Fruit fly (Drosophila melanogaster) whole organism, embryonic: Measurements from ENCODE around the gene CG42591.

Experiments
- CG10147 ChIP-seq: fragments of 200-800 bp; sonication (Bioruptor generic); optimal IDR thresholded peaks from 2 replicates; lab custom pipeline; 2019; ENCODE audit warnings: missing biosample characterization, mild to moderate bottlenecking, missing genetic modification characterization, moderate library complexity
- CG10321 ChIP-seq: fragments of 200-800 bp; sonication (Bioruptor generic); IDR thresholded peaks from 2 replicates; pipeline ENCODE4 v1.3.6; 2022; ENCODE audit warnings: missing biosample characterization, missing genetic modification characterization
- CG11247 ChIP-seq: fragments of 200-800 bp; sonication (Bioruptor generic); IDR thresholded peaks from 2 replicates; pipeline ENCODE4 v1.3.6; 2022; ENCODE audit warnings: missing biosample characterization, missing genetic modification characterization
- CG12219 ChIP-seq: fragments of 200-800 bp; sonication (Bioruptor generic); optimal IDR thresholded peaks from 3 replicates; lab custom pipeline; 2018; ENCODE audit warnings: missing biosample characterization, mild to moderate bottlenecking, missing genetic modification characterization
- CG1233 ChIP-seq: fragments of 200-800 bp; sonication (Bioruptor generic); optimal IDR thresholded peaks from 4 replicates; lab custom pipeline; 2018; ENCODE audit warnings: missing biosample characterization, mild to moderate bottlenecking, missing genetic modification characterization
- CG13894 ChIP-seq: fragments of 200-800 bp; sonication (Bioruptor generic); optimal IDR thresholded peaks from 3 replicates; lab custom pipeline; 2018; ENCODE audit warnings: missing biosample characterization, mild to moderate bottlenecking, missing genetic modification characterization, moderate library complexity
- CG14441 ChIP-seq: fragments of 200-800 bp; sonication (Bioruptor generic); IDR thresholded peaks from 2 replicates; pipeline ENCODE4 v1.3.6; 2022; ENCODE audit warnings: missing biosample characterization, missing genetic modification characterization
- CG15073 ChIP-seq: fragments of 200-800 bp; sonication (Bioruptor generic); optimal IDR thresholded peaks from 2 replicates; lab custom pipeline; 2016; ENCODE audit warnings: missing biosample characterization, missing genetic modification characterization
- CG16815 ChIP-seq: fragments of 200-800 bp; sonication (Bioruptor generic); optimal IDR thresholded peaks from 3 replicates; lab custom pipeline; 2017; ENCODE audit warnings: missing biosample characterization, mild to moderate bottlenecking, missing genetic modification characterization
- CG17385 ChIP-seq: fragments of 200-800 bp; sonication (Bioruptor generic); optimal IDR thresholded peaks from 3 replicates; lab custom pipeline; 2018; ENCODE audit warnings: missing biosample characterization, mild to moderate bottlenecking, missing genetic modification characterization
- CG18262 ChIP-seq: fragments of 200-800 bp; optimal IDR thresholded peaks from 3 replicates; lab custom pipeline; 2019; ENCODE audit warnings: missing biosample characterization, mild to moderate bottlenecking, missing genetic modification characterization, moderate library complexity
- CG2116 ChIP-seq: fragments of 200-800 bp; sonication (Bioruptor generic); optimal IDR thresholded peaks from 3 replicates; lab custom pipeline; 2018; ENCODE audit warnings: missing biosample characterization, mild to moderate bottlenecking, missing genetic modification characterization
- CG3407 ChIP-seq: fragments of 200-800 bp; sonication (Bioruptor generic); optimal IDR thresholded peaks from 2 replicates; lab custom pipeline; 2018; ENCODE audit warnings: missing biosample characterization, mild to moderate bottlenecking, missing genetic modification characterization
- CG3726 ChIP-seq: fragments of 200-800 bp; sonication (Bioruptor generic); IDR thresholded peaks from 3 replicates; pipeline ENCODE4, ENCODE4 v1.3.6; 2022; ENCODE audit warnings: missing biosample characterization, missing genetic modification characterization
- CG4404 ChIP-seq: fragments of 200-800 bp; sonication (Bioruptor generic); IDR thresholded peaks from 2 replicates; pipeline ENCODE4 v1.3.6; 2022; ENCODE audit warnings: missing biosample characterization, missing genetic modification characterization
- CG4424 ChIP-seq: fragments of 200-800 bp; sonication (Bioruptor generic); optimal IDR thresholded peaks from 3 replicates; lab custom pipeline; 2016; ENCODE audit warnings: missing biosample characterization, missing genetic modification characterization
- CG5953 ChIP-seq: fragments of 200-800 bp; sonication (Bioruptor generic); IDR thresholded peaks from 2 replicates; pipeline ENCODE4 v1.3.6; 2022; ENCODE audit warnings: missing biosample characterization, missing genetic modification characterization
- CG6272 ChIP-seq: fragments of 200-800 bp; sonication (Bioruptor generic); IDR thresholded peaks from 2 replicates; pipeline ENCODE4 v1.3.6; 2022; ENCODE audit warnings: missing biosample characterization, missing genetic modification characterization
- CTCF ChIP-seq: fragments of 200-800 bp; sonication (Bioruptor generic); optimal IDR thresholded peaks from 2 replicates; lab custom pipeline; 2017; ENCODE audit warnings: missing biosample characterization, mild to moderate bottlenecking, missing genetic modification characterization, moderate library complexity
- CkIIα-i1 ChIP-seq: fragments of 200-800 bp; sonication (Bioruptor generic); IDR thresholded peaks from 2 replicates; pipeline ENCODE4 v1.3.6; 2022; ENCODE audit warnings: missing biosample characterization, missing genetic modification characterization
- D ChIP-seq, 2 experiments: fragments of 200-800 bp in 1 of 2; fragments of >200 bp in 1 of 2; sonication (Bioruptor generic) in 1 of 2; optimal IDR thresholded peaks; 2 replicates in 1 of 2; 3 replicates in 1 of 2; lab custom pipeline; 2017; ENCODE audit warnings: mild to moderate bottlenecking in 1 of 2, missing biosample characterization in 1 of 2, missing genetic modification characterization in 1 of 2, missing genetic modification reagents in 1 of 2
- D19B ChIP-seq: fragments of 200-800 bp; sonication (Bioruptor generic); optimal IDR thresholded peaks from 2 replicates; lab custom pipeline; 2017; ENCODE audit warnings: missing biosample characterization, mild to moderate bottlenecking, missing genetic modification characterization
- Dek ChIP-seq: fragments of 200-800 bp; sonication (Bioruptor generic); optimal IDR thresholded peaks from 3 replicates; lab custom pipeline; 2019; ENCODE audit warnings: missing biosample characterization, mild to moderate bottlenecking, missing genetic modification characterization, moderate library complexity
- Dip3 ChIP-seq: fragments of 200-800 bp; sonication (Bioruptor generic); optimal IDR thresholded peaks from 3 replicates; lab custom pipeline; 2016; ENCODE audit warnings: missing biosample characterization, missing genetic modification characterization
- Lpt ChIP-seq: fragments of >200 bp; optimal IDR thresholded peaks from 2 replicates; lab custom pipeline; 2018; ENCODE audit warnings: missing biosample characterization, missing genetic modification characterization
- Myb ChIP-seq: fragments of 200-800 bp; sonication (Bioruptor generic); optimal IDR thresholded peaks from 2 replicates; lab custom pipeline; 2016; ENCODE audit warnings: missing biosample characterization, missing genetic modification characterization
- Poxn ChIP-seq: fragments of 200-800 bp; sonication (Bioruptor generic); IDR thresholded peaks from 2 replicates; pipeline ENCODE4 v1.3.6; 2022; ENCODE audit warnings: missing biosample characterization, missing genetic modification characterization
- Rx ChIP-seq: fragments of 200-800 bp; sonication (Bioruptor generic); IDR thresholded peaks from 2 replicates; pipeline ENCODE4 v1.3.6; 2022; ENCODE audit warnings: missing biosample characterization, missing genetic modification characterization
- Sin3A ChIP-seq: fragments of >200 bp; optimal IDR thresholded peaks from 2 replicates; lab custom pipeline; 2018
- Sry-δ ChIP-seq: fragments of 200-800 bp; sonication (Bioruptor generic); optimal IDR thresholded peaks from 2 replicates; lab custom pipeline; 2016; ENCODE audit warnings: missing biosample characterization, missing genetic modification characterization
- YL-1 ChIP-seq: fragments of 200-800 bp; sonication (Bioruptor generic); optimal IDR thresholded peaks from 3 replicates; lab custom pipeline; 2017; ENCODE audit warnings: missing biosample characterization, mild to moderate bottlenecking, missing genetic modification characterization
- ase ChIP-seq: fragments of 200-800 bp; sonication (Bioruptor generic); IDR thresholded peaks from 3 replicates; pipeline ENCODE4 v1.3.6; 2022; ENCODE audit warnings: missing biosample characterization, missing genetic modification characterization
- ato ChIP-seq: fragments of 200-800 bp; sonication (Bioruptor generic); IDR thresholded peaks from 2 replicates; pipeline ENCODE4 v1.3.6; 2022; ENCODE audit warnings: missing biosample characterization, missing genetic modification characterization; ENCODE audit not compliant: partially characterized antibody
- bowl ChIP-seq: fragments of 200-800 bp; sonication (Bioruptor generic); IDR thresholded peaks from 2 replicates; pipeline ENCODE4 v1.3.6; 2022; ENCODE audit warnings: missing biosample characterization, missing genetic modification characterization
- corto ChIP-seq: fragments of 200-800 bp; sonication (Bioruptor generic); optimal IDR thresholded peaks from 2 replicates; lab custom pipeline; 2016; ENCODE audit warnings: missing biosample characterization, mild to moderate bottlenecking, missing genetic modification characterization, moderate library complexity
- crol ChIP-seq: fragments of 200-800 bp; sonication (Bioruptor generic); IDR thresholded peaks from 2 replicates; pipeline ENCODE4 v1.3.6; 2022; ENCODE audit warnings: missing biosample characterization, missing genetic modification characterization
- dysf ChIP-seq: fragments of 200-800 bp; sonication (Bioruptor generic); IDR thresholded peaks from 3 replicates; pipeline ENCODE4 v1.3.6; 2022; ENCODE audit warnings: missing biosample characterization, missing genetic modification characterization
- ewg ChIP-seq: fragments of 200-800 bp; sonication (Bioruptor generic); optimal IDR thresholded peaks from 3 replicates; lab custom pipeline; 2017; ENCODE audit warnings: mild to moderate bottlenecking, missing biosample characterization, missing genetic modification reagents, missing genetic modification characterization
- gsb ChIP-seq: fragments of 200-800 bp; sonication (Bioruptor generic); IDR thresholded peaks from 2 replicates; pipeline ENCODE4 v1.3.6; 2022; ENCODE audit warnings: missing biosample characterization, missing genetic modification characterization
- inv ChIP-seq: fragments of 200-800 bp; sonication (Bioruptor generic); IDR thresholded peaks from 2 replicates; pipeline ENCODE4 v1.3.6; 2022; ENCODE audit warnings: missing biosample characterization, missing genetic modification characterization; ENCODE audit not compliant: partially characterized antibody
- jing ChIP-seq: fragments of 200-800 bp; sonication (Bioruptor generic); optimal IDR thresholded peaks from 2 replicates; lab custom pipeline; 2018; ENCODE audit warnings: missing biosample characterization, mild to moderate bottlenecking, missing genetic modification characterization
- nerfin-2 ChIP-seq: fragments of 200-800 bp; sonication (Bioruptor generic); IDR thresholded peaks from 2 replicates; pipeline ENCODE4 v1.3.6; 2022; ENCODE audit warnings: missing biosample characterization, missing genetic modification characterization; ENCODE audit not compliant: partially characterized antibody
- nom ChIP-seq: fragments of 200-800 bp; sonication (Bioruptor generic); optimal IDR thresholded peaks from 2 replicates; lab custom pipeline; 2017; ENCODE audit warnings: missing biosample characterization, missing genetic modification characterization, mild to moderate bottlenecking, moderate library complexity, missing genetic modification reagents
- onecut ChIP-seq: fragments of 200-800 bp; sonication (Bioruptor generic); IDR thresholded peaks from 2 replicates; pipeline ENCODE4 v1.3.6; 2022; ENCODE audit warnings: missing biosample characterization, missing genetic modification characterization
- ro ChIP-seq: fragments of 200-800 bp; sonication (Bioruptor generic); IDR thresholded peaks from 2 replicates; pipeline ENCODE4 v1.3.6; 2022; ENCODE audit warnings: missing biosample characterization, missing genetic modification characterization
- sc ChIP-seq, 3 experiments: fragments of >200 bp in 2 of 3; fragments of 200-800 bp in 1 of 3; sonication (Bioruptor generic) in 1 of 3; optimal IDR thresholded peaks; 2 replicates in 2 of 3; 3 replicates in 1 of 3; lab custom pipeline; 2017; ENCODE audit warnings: mild to moderate bottlenecking in 1 of 3, missing biosample characterization in 1 of 3, missing genetic modification characterization in 1 of 3, missing genetic modification reagents in 1 of 3
- scrt ChIP-seq: fragments of 200-800 bp; sonication (Bioruptor generic); optimal IDR thresholded peaks from 2 replicates; lab custom pipeline; 2018; ENCODE audit warnings: missing biosample characterization, mild to moderate bottlenecking, missing genetic modification characterization, moderate library complexity
- sens-2 ChIP-seq: fragments of 200-800 bp; sonication (Bioruptor generic); IDR thresholded peaks from 2 replicates; pipeline ENCODE4 v1.3.6; 2022; ENCODE audit warnings: missing biosample characterization, missing genetic modification characterization
- shn ChIP-seq: fragments of 200-800 bp; sonication (Bioruptor generic); optimal IDR thresholded peaks from 3 replicates; lab custom pipeline; 2016; ENCODE audit warnings: missing biosample characterization, missing genetic modification characterization
- tll ChIP-seq, 2 experiments: fragments of 200-800 bp in 1 of 2; fragments of >200 bp in 1 of 2; sonication (Bioruptor generic) in 1 of 2; optimal IDR thresholded peaks; 2 replicates each; lab custom pipeline; 2017 to 2019; ENCODE audit warnings: missing biosample characterization in 2 of 2, missing genetic modification characterization in 2 of 2, mild to moderate bottlenecking in 1 of 2, moderate library complexity in 1 of 2
- vfl ChIP-seq: fragments of 200-800 bp; sonication (Bioruptor generic); optimal IDR thresholded peaks from 2 replicates; lab custom pipeline; 2016; ENCODE audit warnings: missing biosample characterization, missing genetic modification characterization
- vvl ChIP-seq: fragments of 200-800 bp; sonication (Bioruptor generic); IDR thresholded peaks from 2 replicates; pipeline ENCODE4 v1.3.6; 2022; ENCODE audit warnings: missing biosample characterization, missing genetic modification characterization

CG42591 gene

dm6 chr3L:8081822-8082221 is 12.1 kb upstream of the CG42591 start (continued):
- no peak for TF ChIP-seq vfl (GFP tag; lab: Kevin White, UChicago)
- TF ChIP-seq D19B (GFP tag; lab: Kevin White, UChicago) = no peak
- TF ChIP-seq nom (GFP tag; lab: Kevin White, UChicago) = peak; percentile 83
- peak; percentile 98 for TF ChIP-seq scrt
- TF ChIP-seq dysf (GFP tag; lab: Robert Waterston, UW) = no peak
- no peak for TF ChIP-seq Sin3A
- peak; percentile 11 for TF ChIP-seq Myb (GFP tag; lab: Kevin White, UChicago)
- TF ChIP-seq CG1233 (GFP tag; lab: Kevin White, UChicago) = no peak
- TF ChIP-seq Dek (tag; lab: Kevin White, UChicago) = peak; percentile 17
- no peak for TF ChIP-seq sc (optimal IDR thresholded peaks at IDR 0.05; lab: Kevin White, UChicago)
- no peak for TF ChIP-seq sc (GFP tag; optimal IDR thresholded peaks at IDR 0.05; lab: Kevin White, UChicago)
- TF ChIP-seq CG6272 (GFP tag; lab: Robert Waterston, UW) = no peak
- no peak for TF ChIP-seq ro (GFP tag; lab: Robert Waterston, UW)
- peak; percentile 35 for TF ChIP-seq CTCF
- TF ChIP-seq CG17385 = peak; percentile 64
- no peak for TF ChIP-seq CG4424
- TF ChIP-seq CG2116 = peak; percentile 17
- no peak for TF ChIP-seq Sry-δ
- TF ChIP-seq CG14441 = no peak
- TF ChIP-seq CG12219 (GFP tag; lab: Kevin White, UChicago) = peak; percentile 41
- TF ChIP-seq YL-1 (GFP tag; lab: Kevin White, UChicago) = peak; percentile 51
- TF ChIP-seq Rx = no peak
- TF ChIP-seq shn (GFP tag; lab: Kevin White, UChicago) = peak; percentile 8
- no peak for TF ChIP-seq Dip3 (GFP tag; lab: Kevin White, UChicago)
- TF ChIP-seq gsb (GFP tag; lab: Robert Waterston, UW) = no peak
- TF ChIP-seq CG16815 (GFP tag; lab: Kevin White, UChicago) = no peak
- peak; percentile 55 for TF ChIP-seq ewg (GFP tag; lab: Kevin White, UChicago)
- TF ChIP-seq CG18262 (tag; lab: Kevin White, UChicago) = no peak
- no peak for TF ChIP-seq Poxn (GFP tag; lab: Robert Waterston, UW)
- no peak for TF ChIP-seq CG15073
- TF ChIP-seq jing (GFP tag; lab: Kevin White, UChicago) = no peak
- no peak for TF ChIP-seq ase (GFP tag; lab: Robert Waterston, UW)
- no peak for TF ChIP-seq tll (GFP tag; optimal IDR thresholded peaks at IDR 0.05; lab: Kevin White, UChicago)
- no peak for TF ChIP-seq CG11247 (GFP tag; lab: Robert Waterston, UW)
- TF ChIP-seq bowl (GFP tag; lab: Robert Waterston, UW) = no peak
- no peak for TF ChIP-seq CG3407 (GFP tag; lab: Kevin White, UChicago)
- no peak for TF ChIP-seq CG5953 (GFP tag; lab: Robert Waterston, UW)
- peak; percentile 73; the same call in 1 of the 2 replicates for TF ChIP-seq vvl (GFP tag; lab: Robert Waterston, UW)
- TF ChIP-seq inv (GFP tag; lab: Robert Waterston, UW) = no peak
- 0 out of 2 replicates have a peak, but pooled peaks have one; percentile 6 for TF ChIP-seq CG10321 (GFP tag; lab: Robert Waterston, UW)
- TF ChIP-seq sens-2 (GFP tag; lab: Robert Waterston, UW) = no peak; the same call in 1 of the 2 replicates
- peak; percentile 72 for TF ChIP-seq corto (GFP tag; lab: Kevin White, UChicago)
- TF ChIP-seq crol (GFP tag; lab: Robert Waterston, UW) = no peak
- TF ChIP-seq nerfin-2 (GFP tag; lab: Robert Waterston, UW) = no peak
- peak; percentile 82 for TF ChIP-seq onecut (GFP tag; lab: Robert Waterston, UW)
- TF ChIP-seq CkIIα-i1 (GFP tag; lab: Robert Waterston, UW) = no peak
- TF ChIP-seq CG4404 (GFP tag; lab: Robert Waterston, UW) = no peak
- TF ChIP-seq CG3726 (GFP tag; lab: Robert Waterston, UW) = no peak
- no peak for TF ChIP-seq ato (GFP tag; lab: Robert Waterston, UW)
- TF ChIP-seq CG10147 (GFP tag; lab: Kevin White, UChicago) = peak; percentile 31
- no peak for TF ChIP-seq Lpt (GFP tag; lab: Kevin White, UChicago)
- TF ChIP-seq D (optimal IDR thresholded peaks at IDR 0.05; lab: Kevin White, UChicago) = no peak
- no peak for TF ChIP-seq D (GFP tag; optimal IDR thresholded peaks at IDR 0.05; lab: Kevin White, UChicago)
- TF ChIP-seq CG13894 (tag; lab: Kevin White, UChicago) = peak; percentile 60
